Worm (Caenorhabditis elegans): ENCODE data around the gene fbxb-104.
A peak's percentile ranks its signal among the peaks of the same experiment; 100 is the strongest.
"Not testable (repeated sequence)": the region's sequence is repeated elsewhere in the genome, so short reads cannot be mapped to it uniquely, and the experiment has no call there.

Gene fbxb-104

DNA sequence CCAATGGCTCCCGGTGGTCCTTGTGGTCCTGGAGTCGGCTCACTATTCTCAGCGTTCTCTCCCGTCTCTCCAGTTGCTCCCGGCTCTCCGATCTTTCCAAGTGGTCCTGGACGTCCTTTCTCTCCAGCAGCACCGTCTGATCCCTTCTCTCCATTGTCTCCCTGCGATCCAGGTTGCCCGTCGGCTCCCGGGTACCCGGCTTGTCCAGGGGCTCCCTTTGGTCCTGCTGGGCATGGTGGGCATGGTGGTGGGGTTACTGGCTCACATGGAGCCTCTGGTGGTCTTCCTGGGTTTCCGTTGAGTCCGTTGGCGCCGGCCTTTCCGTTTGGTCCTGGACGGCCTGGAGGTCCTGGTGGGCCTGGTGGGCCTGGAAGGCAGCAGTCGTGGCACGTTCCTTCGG, 23.3 kb upstream of the fbxb-104 start:
- TF ChIP-seq blmp-1 (tag; optimal IDR thresholded peaks at IDR 0.05) (no peak), nhr-2 (tag; optimal IDR thresholded peaks at IDR 0.05) (no peak), ceh-39 (tag; optimal IDR thresholded peaks at IDR 0.05) (no peak), ham-2 (GFP tag; optimal IDR thresholded peaks at IDR 0.05) (no peak), elt-3 (tag; optimal IDR thresholded peaks at IDR 0.05) (no peak), tbx-8 (GFP tag; optimal IDR thresholded peaks at IDR 0.05) (no peak), mab-5 (tag; optimal IDR thresholded peaks at IDR 0.05) (no peak)

DNA sequence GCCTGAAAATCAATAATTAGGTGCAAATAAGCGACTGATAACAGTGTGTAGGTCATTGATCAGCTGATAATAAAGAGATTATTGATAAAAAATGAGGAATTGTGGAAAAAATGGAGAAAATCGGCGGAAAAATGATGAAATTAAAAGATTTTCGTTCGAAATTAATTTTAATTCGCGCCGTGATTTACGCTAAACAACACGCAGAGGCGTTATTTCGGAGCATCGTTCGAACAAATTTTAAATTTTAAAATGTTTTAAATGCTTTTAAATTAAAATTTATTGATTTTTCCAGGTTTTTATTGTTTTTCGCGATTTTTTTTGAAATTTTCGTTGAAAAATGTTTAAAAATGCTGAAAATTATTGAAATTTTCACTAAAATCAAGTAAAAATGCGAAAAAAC, 22.3 kb upstream of the fbxb-104 start, which contains the start of gene Y49F6B.9:
Gene Y49F6B.9, minus strand, starts transcription at position 2 of the 400 bp plus-strand sequence.
- TF ChIP-seq elt-3 (tag; optimal IDR thresholded peaks at IDR 0.05) (no peak), flh-1 (GFP tag; optimal IDR thresholded peaks at IDR 0.05) (no peak), nhr-28 (tag; optimal IDR thresholded peaks at IDR 0.05) (no peak), mab-5 (tag; optimal IDR thresholded peaks at IDR 0.05) (no peak), bed-3 (GFP tag; optimal IDR thresholded peaks at IDR 0.05) (no peak), unc-39 (tag; optimal IDR thresholded peaks at IDR 0.05) (no peak), nhr-237 (tag; optimal IDR thresholded peaks at IDR 0.05) (no peak), nhr-76 (tag; optimal IDR thresholded peaks at IDR 0.05) (no peak), sptf-1 (tag; optimal IDR thresholded peaks at IDR 0.05) (no peak), lin-32 (GFP tag; optimal IDR thresholded peaks at IDR 0.05) (no peak), lsy-2 (tag; optimal IDR thresholded peaks at IDR 0.05) (no peak), ham-2 (GFP tag; optimal IDR thresholded peaks at IDR 0.05) (no peak), unc-62 (GFP tag; optimal IDR thresholded peaks at IDR 0.05) (no peak), ceh-43 (GFP tag; optimal IDR thresholded peaks at IDR 0.05) (no peak), M03D4.4 (tag; optimal IDR thresholded peaks at IDR 0.05) (no peak), pha-4 (tag; optimal IDR thresholded peaks at IDR 0.05) (no peak), ceh-83 (GFP tag; optimal IDR thresholded peaks at IDR 0.05) (no peak), snpc-4 (tag; optimal IDR thresholded peaks at IDR 0.05) (no peak)

DNA sequence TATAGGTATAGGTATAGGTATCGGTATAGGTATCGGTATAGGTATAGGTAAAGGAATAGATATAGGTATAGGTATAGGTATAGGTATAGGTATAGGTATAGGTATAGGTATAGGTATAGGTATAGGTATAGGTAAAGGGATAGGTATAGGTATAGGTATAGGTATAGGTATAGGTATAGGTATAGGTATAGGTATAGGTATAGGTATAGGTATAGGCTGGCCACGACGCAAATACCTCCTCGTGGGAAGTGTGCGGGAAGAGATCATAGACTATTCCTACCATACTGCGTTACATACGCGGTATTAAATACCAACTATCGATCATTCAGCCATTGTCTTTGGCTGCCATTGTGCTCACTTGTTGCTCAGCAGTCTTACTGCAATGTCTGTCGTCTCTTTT, 13.7 kb upstream of the fbxb-104 start, which contains the start of gene fbxb-112:
Gene fbxb-112, plus strand, starts transcription at position 301 of the 400 bp plus-strand sequence.
- not testable (repeated sequence) for TF ChIP-seq ceh-39, cnd-1, zip-8 (tag; optimal IDR thresholded peaks at IDR 0.05)

DNA sequence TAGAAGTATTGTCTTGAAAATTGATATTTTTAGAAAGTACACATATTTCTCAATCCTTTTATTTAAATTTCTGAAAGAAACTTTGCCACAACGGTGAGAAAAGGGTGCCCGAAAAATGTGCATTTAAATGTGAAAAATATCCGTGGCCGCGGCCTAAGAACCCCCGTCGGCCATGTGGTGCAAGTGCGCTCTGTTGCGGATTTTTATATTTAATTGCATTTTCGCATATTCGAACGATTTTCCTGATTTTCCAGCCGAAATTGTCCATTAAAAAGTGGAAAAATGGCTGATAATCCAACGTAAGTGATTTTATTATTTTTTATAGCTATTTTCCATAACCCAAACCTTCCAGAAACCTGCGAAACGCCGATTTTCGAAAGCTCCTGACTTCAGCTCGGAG, 5.2 kb upstream of the fbxb-104 start, which contains the start of gene smu-2:
Gene smu-2, plus strand, starts transcription at position 178 of the 400 bp plus-strand sequence.
- TF ChIP-seq ces-1 (GFP tag; optimal IDR thresholded peaks at IDR 0.05) (peak; percentile 97), zip-8 (tag; optimal IDR thresholded peaks at IDR 0.05) (no peak), elt-3 (tag; optimal IDR thresholded peaks at IDR 0.05) (no peak), nhr-2 (tag; optimal IDR thresholded peaks at IDR 0.05) (no peak), unc-120 (tag; optimal IDR thresholded peaks at IDR 0.05; ENCODE audit: poor library complexity, severe bottlenecking) (no peak), flh-1 (GFP tag; optimal IDR thresholded peaks at IDR 0.05) (no peak), ceh-39 (tag; optimal IDR thresholded peaks at IDR 0.05) (no peak), lsy-2 (tag; optimal IDR thresholded peaks at IDR 0.05) (peak; percentile 39), M03D4.4 (tag; optimal IDR thresholded peaks at IDR 0.05) (no peak), mab-5 (tag; optimal IDR thresholded peaks at IDR 0.05) (peak; percentile 55), snpc-4 (tag; optimal IDR thresholded peaks at IDR 0.05) (no peak), ceh-83 (GFP tag; optimal IDR thresholded peaks at IDR 0.05) (no peak), drap-1 (GFP tag; optimal IDR thresholded peaks at IDR 0.05) (no peak), elt-1 (tag; optimal IDR thresholded peaks at IDR 0.05; ENCODE audit: borderline replicate concordance, insufficient read depth) (no peak), hlh-1 (tag; optimal IDR thresholded peaks at IDR 0.05) (no peak), tbx-8 (GFP tag; optimal IDR thresholded peaks at IDR 0.05) (no peak), unc-62 (GFP tag; optimal IDR thresholded peaks at IDR 0.05) (no peak), nhr-237 (tag; optimal IDR thresholded peaks at IDR 0.05) (no peak), nhr-28 (tag; optimal IDR thresholded peaks at IDR 0.05) (no peak), sem-2 (GFP tag; optimal IDR thresholded peaks at IDR 0.05) (no peak), mls-2 (tag; optimal IDR thresholded peaks at IDR 0.05) (no peak), pha-4 (tag; optimal IDR thresholded peaks at IDR 0.05) (no peak), mep-1 (tag; optimal IDR thresholded peaks at IDR 0.05) (peak; percentile 49), lin-32 (GFP tag; optimal IDR thresholded peaks at IDR 0.05) (peak; percentile 16), ztf-11 (tag; optimal IDR thresholded peaks at IDR 0.05) (no peak), nhr-12 (tag; optimal IDR thresholded peaks at IDR 0.05) (no peak), sptf-1 (tag; optimal IDR thresholded peaks at IDR 0.05) (peak; percentile 75), ceh-43 (GFP tag; optimal IDR thresholded peaks at IDR 0.05) (peak; percentile 7), unc-39 (tag; optimal IDR thresholded peaks at IDR 0.05) (no peak), blmp-1 (tag; optimal IDR thresholded peaks at IDR 0.05) (no peak), bed-3 (GFP tag; optimal IDR thresholded peaks at IDR 0.05) (no peak), ham-2 (GFP tag; optimal IDR thresholded peaks at IDR 0.05) (no peak), nhr-76 (tag; optimal IDR thresholded peaks at IDR 0.05) (no peak), cnd-1 (tag; optimal IDR thresholded peaks at IDR 0.05) (peak; percentile 20), lin-13 (tag; optimal IDR thresholded peaks at IDR 0.05) (no peak)

Data from whole organism, mixed stage, embryonic.